Worm (Caenorhabditis elegans) whole organism, L2 larva: Measurements from ENCODE around the gene cey-1.

Source experiments
- C34F6.9 ChIP-seq: fragments of 150-350 bp; optimal IDR thresholded peaks from 2 replicates; lab custom pipeline; 2014; ENCODE audit warnings: missing biosample characterization, missing genetic modification characterization
- F13H6.1 ChIP-seq: sonication (generic microtip); optimal IDR thresholded peaks from 2 replicates; lab custom pipeline; 2016; ENCODE audit warnings: missing genetic modification characterization, missing compliant biosample characterization
- R02D3.7 ChIP-seq: fragments of 150-350 bp; optimal IDR thresholded peaks from 2 replicates; lab custom pipeline; 2014; ENCODE audit warnings: missing biosample characterization, missing genetic modification characterization
- Y55F3AM.14 ChIP-seq: fragments of 200-800 bp; sonication (Bioruptor generic); optimal IDR thresholded peaks from 2 replicates; lab custom pipeline; 2018; ENCODE audit warnings: mild to moderate bottlenecking, missing genetic modification characterization, missing compliant biosample characterization
- blmp-1 ChIP-seq: sonication (generic microtip); optimal IDR thresholded peaks from 2 replicates; lab custom pipeline; 2017; ENCODE audit warnings: missing genetic modification characterization, mild to moderate bottlenecking, missing compliant biosample characterization, antibody characterized with exemption, moderate library complexity; ENCODE audit not compliant: insufficient read depth
- crh-2 ChIP-seq: sonication (generic microtip); optimal IDR thresholded peaks from 2 replicates; lab custom pipeline; 2017; ENCODE audit warnings: missing biosample characterization, missing genetic modification characterization
- egl-27 ChIP-seq: sonication (generic microtip); optimal IDR thresholded peaks from 3 replicates; lab custom pipeline; 2017; ENCODE audit warnings: missing biosample characterization, missing genetic modification reagents, missing genetic modification characterization
- elt-1 ChIP-seq: fragments of 150-350 bp; optimal IDR thresholded peaks from 2 replicates; lab custom pipeline; 2014; ENCODE audit warnings: missing biosample characterization, missing genetic modification characterization
- elt-3 ChIP-seq: sonication (generic microtip); optimal IDR thresholded peaks from 2 replicates; lab custom pipeline; 2017; ENCODE audit warnings: missing biosample characterization, missing genetic modification characterization
- fos-1 ChIP-seq: fragments of 150-350 bp; optimal IDR thresholded peaks from 2 replicates; lab custom pipeline; 2014; ENCODE audit warnings: missing biosample characterization, missing genetic modification characterization
- gmeb-1 ChIP-seq: fragments of 150-350 bp; optimal IDR thresholded peaks from 2 replicates; lab custom pipeline; 2014; ENCODE audit warnings: missing biosample characterization, missing genetic modification characterization
- lin-11 ChIP-seq: fragments of 150-350 bp; sonication (generic microtip); optimal IDR thresholded peaks from 2 replicates; lab custom pipeline; 2014; ENCODE audit warnings: missing biosample characterization, missing genetic modification characterization, inconsistent platforms, mixed read lengths
- lin-13 ChIP-seq: fragments of 150-350 bp; optimal IDR thresholded peaks from 2 replicates; lab custom pipeline; 2014; ENCODE audit warnings: missing biosample characterization, missing genetic modification reagents, missing genetic modification characterization
- lin-39 ChIP-seq: fragments of 150-350 bp; optimal IDR thresholded peaks from 2 replicates; lab custom pipeline; 2014; ENCODE audit warnings: missing biosample characterization, missing genetic modification reagents, missing genetic modification characterization
- lsy-2 ChIP-seq, 2 experiments: fragments of 150-350 bp in 1 of 2; sonication (generic microtip) in 1 of 2; optimal IDR thresholded peaks; 2 replicates each; lab custom pipeline; 2014 to 2017; ENCODE audit warnings: missing biosample characterization in 2 of 2, missing genetic modification characterization in 2 of 2
- mab-5 ChIP-seq: fragments of 150-350 bp; optimal IDR thresholded peaks from 2 replicates; lab custom pipeline; 2014; ENCODE audit warnings: missing biosample characterization, missing genetic modification characterization
- mbf-1 ChIP-seq: sonication (generic microtip); optimal IDR thresholded peaks from 2 replicates; lab custom pipeline; 2017; ENCODE audit warnings: missing biosample characterization, missing genetic modification characterization
- mdl-1 ChIP-seq, 2 experiments: fragments of 150-350 bp in 1 of 2; sonication (generic microtip) in 1 of 2; optimal IDR thresholded peaks; 2 replicates each; lab custom pipeline; 2017; ENCODE audit warnings: missing biosample characterization in 2 of 2, missing genetic modification characterization in 2 of 2
- nhr-10 ChIP-seq: sonication (generic microtip); optimal IDR thresholded peaks from 2 replicates; lab custom pipeline; 2017; ENCODE audit warnings: missing biosample characterization, missing genetic modification characterization
- nhr-11 ChIP-seq: fragments of 150-350 bp; optimal IDR thresholded peaks from 2 replicates; lab custom pipeline; 2014; ENCODE audit warnings: missing biosample characterization, missing genetic modification characterization
- nhr-12 ChIP-seq: fragments of 150-350 bp; optimal IDR thresholded peaks from 2 replicates; lab custom pipeline; 2014; ENCODE audit warnings: missing biosample characterization, missing genetic modification characterization
- nhr-129 ChIP-seq: fragments of 150-350 bp; optimal IDR thresholded peaks from 2 replicates; lab custom pipeline; 2014; ENCODE audit warnings: missing biosample characterization, missing genetic modification characterization
- nhr-6 ChIP-seq: fragments of 150-350 bp; optimal IDR thresholded peaks from 2 replicates; lab custom pipeline; 2014; ENCODE audit warnings: missing biosample characterization, missing genetic modification characterization
- nhr-77 ChIP-seq: fragments of 150-350 bp; optimal IDR thresholded peaks from 2 replicates; lab custom pipeline; 2014; ENCODE audit warnings: missing biosample characterization, missing genetic modification characterization
- peb-1 ChIP-seq: fragments of 150-350 bp; optimal IDR thresholded peaks from 2 replicates; lab custom pipeline; 2014; ENCODE audit warnings: missing biosample characterization, missing genetic modification characterization
- sem-4 ChIP-seq: fragments of 150-350 bp; optimal IDR thresholded peaks from 2 replicates; lab custom pipeline; 2014; ENCODE audit warnings: missing biosample characterization, missing genetic modification reagents, missing genetic modification characterization
- skn-1 ChIP-seq: sonication (generic microtip); optimal IDR thresholded peaks from 2 replicates; lab custom pipeline; 2017; ENCODE audit warnings: missing biosample characterization, missing genetic modification characterization
- sma-3 ChIP-seq: sonication (generic microtip); optimal IDR thresholded peaks from 2 replicates; lab custom pipeline; 2016; ENCODE audit warnings: missing genetic modification reagents, missing genetic modification characterization, missing compliant biosample characterization
- snpc-4 ChIP-seq: fragments of 150-350 bp; optimal IDR thresholded peaks from 2 replicates; lab custom pipeline; 2014; ENCODE audit warnings: missing biosample characterization, missing genetic modification characterization
- unc-39 ChIP-seq: fragments of 150-350 bp; optimal IDR thresholded peaks from 2 replicates; lab custom pipeline; 2014; ENCODE audit warnings: missing biosample characterization, missing genetic modification characterization
- unc-55 ChIP-seq: fragments of 150-350 bp; sonication (generic microtip); optimal IDR thresholded peaks from 3 replicates; lab custom pipeline; 2014; ENCODE audit warnings: missing biosample characterization, missing genetic modification reagents, missing genetic modification characterization
- ztf-1 ChIP-seq: fragments of 200-800 bp; sonication (Bioruptor generic); conservative IDR thresholded peaks from 2 replicates; pipeline ENCODE4 v1.3.6; 2022; ENCODE audit warnings: missing genetic modification characterization, missing compliant biosample characterization
- ztf-11 ChIP-seq: sonication (generic microtip); optimal IDR thresholded peaks from 2 replicates; lab custom pipeline; 2017; ENCODE audit warnings: missing biosample characterization, missing genetic modification characterization
- ztf-4 ChIP-seq: fragments of 150-350 bp; optimal IDR thresholded peaks from 2 replicates; lab custom pipeline; 2014; ENCODE audit warnings: missing biosample characterization, missing genetic modification characterization

cey-1 gene

ce11 chrII:11042878-11043331 lies 1.9 kb upstream of the cey-1 start (continued):
- TF ChIP-seq ztf-1 (GFP tag; lab: Robert Waterston, UW) (no peak), F13H6.1 (tag; lab: Kevin White, UChicago) (peak; percentile 92), crh-2 (tag; lab: Kevin White, UChicago) (peak; percentile 80), lin-11 (tag; lab: Kevin White, UChicago) (peak; percentile 77), sma-3 (GFP tag; lab: Kevin White, UChicago) (peak; percentile 31)

ce11 chrII:11041846-11042262 lies 848 bp upstream of the cey-1 start:
- no peak for TF ChIP-seq sma-3 (GFP tag; lab: Kevin White, UChicago)
- peak; percentile 42 for TF ChIP-seq F13H6.1 (tag; lab: Kevin White, UChicago)
- no peak for TF ChIP-seq nhr-12 (tag; lab: Kevin White, UChicago)
- TF ChIP-seq mdl-1 (tag; optimal IDR thresholded peaks at IDR 0.05; lab: Kevin White, UChicago), result no peak
- TF ChIP-seq sem-4, result peak; percentile 28
- TF ChIP-seq nhr-6 (tag; lab: Kevin White, UChicago), result peak; percentile 26
- peak in 1 of 2 experiments; percentile 64 for TF ChIP-seq lsy-2 (tag; optimal IDR thresholded peaks at IDR 0.05; lab: Kevin White, UChicago)
- no peak for TF ChIP-seq blmp-1 (tag; lab: Kevin White, UChicago)
- TF ChIP-seq fos-1 (tag; lab: Kevin White, UChicago), result no peak
- no peak for TF ChIP-seq lin-13
- no peak for TF ChIP-seq skn-1
- TF ChIP-seq crh-2 (tag; lab: Kevin White, UChicago), result peak; percentile 39
- TF ChIP-seq mbf-1 (tag; lab: Kevin White, UChicago), result no peak
- no peak for TF ChIP-seq unc-39 (tag; lab: Kevin White, UChicago)
- peak; percentile 49 for TF ChIP-seq ztf-4 (tag; lab: Kevin White, UChicago)
- TF ChIP-seq elt-3 (tag; lab: Kevin White, UChicago), result no peak
- TF ChIP-seq unc-55 (GFP tag; lab: Kevin White, UChicago), result peak; percentile 53
- TF ChIP-seq nhr-129 (tag; lab: Kevin White, UChicago), result peak; percentile 50
- TF ChIP-seq C34F6.9 (tag; lab: Kevin White, UChicago), result peak; percentile 81
- no peak for TF ChIP-seq R02D3.7 (tag; lab: Kevin White, UChicago)
- no peak for TF ChIP-seq nhr-10

DNA sequence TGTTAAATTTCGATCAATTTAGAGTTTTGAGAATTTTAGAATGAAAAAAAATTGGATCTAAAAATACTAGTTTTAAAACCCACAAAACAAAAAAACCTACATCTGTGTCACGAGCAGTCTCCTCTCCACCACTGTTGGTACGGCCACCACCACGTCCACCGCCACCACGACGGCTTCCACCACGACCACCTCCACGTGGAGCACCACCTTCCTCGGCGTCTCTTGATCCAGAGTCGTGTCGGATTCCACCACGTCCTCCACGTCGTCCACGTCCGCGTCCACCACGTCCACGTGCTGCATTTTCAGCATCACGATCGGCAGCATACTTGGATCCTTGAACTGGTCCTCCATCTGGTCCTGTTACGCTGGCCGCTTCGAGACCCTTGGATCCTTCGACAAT lies 866 bp downstream of the cey-1 start:
- TF ChIP-seq mdl-1 (tag; optimal IDR thresholded peaks at IDR 0.05; lab: Kevin White, UChicago) (no peak), ztf-11 (tag; lab: Kevin White, UChicago) (no peak), lin-39 (tag; lab: Kevin White, UChicago) (no peak)

ce11 chrII:11035774-11036173 lies 5.2 kb downstream of the cey-1 start, which contains the start of gene srlf-15:
srlf-15 (plus strand) TSS chrII:11036074.
- no peak for TF ChIP-seq nhr-11 (tag; lab: Kevin White, UChicago)

DNA sequence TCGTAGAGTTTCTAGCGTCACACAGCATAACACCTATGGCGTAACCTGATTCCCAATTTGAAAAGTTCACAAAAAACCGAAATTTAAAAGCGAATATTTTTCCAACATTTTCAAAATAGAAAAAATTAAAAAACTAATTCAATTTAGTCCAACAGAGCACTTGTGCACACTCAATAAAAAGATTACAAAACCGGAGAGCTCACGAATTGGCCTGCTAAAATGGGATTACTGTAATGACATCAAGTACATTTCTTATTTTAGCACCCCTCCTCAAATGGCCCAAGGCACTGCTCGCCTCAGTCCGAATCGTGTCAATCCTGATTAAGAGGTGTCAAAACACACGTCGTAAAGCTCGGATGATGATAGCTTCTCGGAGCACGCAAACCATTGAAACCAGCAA lies 8.2 kb downstream of the cey-1 start:
- no peak for TF ChIP-seq elt-1
- TF ChIP-seq, all 48 proteins: peak for 0

- TF ChIP-seq snpc-4 (no peak), ztf-4 (tag; lab: Kevin White, UChicago) (no peak), nhr-6 (tag; lab: Kevin White, UChicago) (no peak), nhr-10 (no peak)
Measured at ce11 chrII:11030297-11030696, 10.7 kb downstream of the cey-1 start, which contains the start of gene nlp-18. nlp-18 (minus strand) TSS chrII:11030397.

DNA sequence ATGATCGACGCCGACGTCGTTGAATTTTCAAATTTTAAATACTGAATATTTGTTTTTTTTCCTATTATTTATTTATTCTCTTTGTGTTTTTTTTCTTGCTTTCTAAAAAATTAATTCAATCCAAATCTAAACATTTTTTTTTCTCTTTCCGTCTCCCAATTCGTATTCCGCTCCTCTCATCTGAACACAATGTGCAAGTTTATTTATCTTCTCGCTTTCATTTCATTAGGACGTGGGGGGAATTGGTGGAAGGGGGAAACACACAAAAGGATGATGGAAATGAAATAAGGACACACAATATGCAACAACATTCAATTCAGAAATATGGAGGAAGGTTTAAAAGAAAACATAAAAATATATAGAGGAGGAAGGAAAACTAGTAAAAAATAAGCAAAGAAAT lies 13.2 kb downstream of the cey-1 start:
- TF ChIP-seq ztf-4 (tag; lab: Kevin White, UChicago), result no peak
- TF ChIP-seq lin-11 (tag; lab: Kevin White, UChicago), result no peak
- TF ChIP-seq nhr-77 (tag; lab: Kevin White, UChicago), result no peak
- TF ChIP-seq ztf-1 (GFP tag; lab: Robert Waterston, UW), result no peak
- TF ChIP-seq gmeb-1, result no peak
- no peak for TF ChIP-seq Y55F3AM.14 (GFP tag; lab: Kevin White, UChicago)
- no peak for TF ChIP-seq unc-55 (GFP tag; lab: Kevin White, UChicago)
- no peak for TF ChIP-seq nhr-12 (tag; lab: Kevin White, UChicago)
- no peak for TF ChIP-seq mab-5 (tag; lab: Kevin White, UChicago)
- no peak for TF ChIP-seq blmp-1 (tag; lab: Kevin White, UChicago)
- no peak for TF ChIP-seq F13H6.1 (tag; lab: Kevin White, UChicago)
- TF ChIP-seq lin-13, result no peak
- no peak for TF ChIP-seq nhr-10
- no peak for TF ChIP-seq sma-3 (GFP tag; lab: Kevin White, UChicago)
- TF ChIP-seq peb-1 (tag; lab: Kevin White, UChicago), result no peak
- no peak for TF ChIP-seq lin-39 (tag; lab: Kevin White, UChicago)
- no peak for TF ChIP-seq lsy-2 (tag; optimal IDR thresholded peaks at IDR 0.05; lab: Kevin White, UChicago)
- TF ChIP-seq egl-27 (tag; lab: Kevin White, UChicago), result no peak
- TF ChIP-seq sem-4, result no peak
